Fruit fly (Drosophila melanogaster) whole organism, pupa: Measurements from ENCODE around the gene CG31550.

ENCODE experiments used
- CG10348 ChIP-seq: fragments of 200-800 bp; sonication (Bioruptor generic); IDR thresholded peaks from 2 replicates; pipeline ENCODE4 v1.3.6; 2022; ENCODE audit warnings: missing biosample characterization, missing genetic modification characterization
- CG12605 ChIP-seq: fragments of 200-800 bp; sonication (Bioruptor generic); IDR thresholded peaks from 2 replicates; pipeline ENCODE4 v1.3.6; 2022; ENCODE audit warnings: missing biosample characterization, missing genetic modification characterization
- CG13204 ChIP-seq: fragments of 200-800 bp; sonication (Bioruptor generic); optimal IDR thresholded peaks from 2 replicates; lab custom pipeline; 2018; ENCODE audit warnings: missing biosample characterization, mild to moderate bottlenecking, missing genetic modification characterization, moderate library complexity
- CG14655 ChIP-seq: fragments of 200-800 bp; sonication (Bioruptor generic); optimal IDR thresholded peaks from 3 replicates; lab custom pipeline; 2017; ENCODE audit warnings: mild to moderate bottlenecking, missing biosample characterization, missing genetic modification reagents, missing genetic modification characterization
- CG15710 ChIP-seq: fragments of 200-800 bp; sonication (Bioruptor generic); optimal IDR thresholded peaks from 2 replicates; lab custom pipeline; 2018; ENCODE audit warnings: missing biosample characterization, mild to moderate bottlenecking, missing genetic modification characterization, moderate library complexity
- CG17806 ChIP-seq: fragments of 200-800 bp; sonication (Bioruptor generic); optimal IDR thresholded peaks from 2 replicates; lab custom pipeline; 2018; ENCODE audit warnings: missing biosample characterization, mild to moderate bottlenecking, missing genetic modification characterization, moderate library complexity
- CG32121 ChIP-seq: fragments of 200-800 bp; sonication (Bioruptor generic); IDR thresholded peaks from 2 replicates; pipeline ENCODE4 v1.3.6; 2022; ENCODE audit warnings: missing biosample characterization, missing genetic modification characterization
- CG34367 ChIP-seq: fragments of 200-800 bp; sonication (Bioruptor generic); optimal IDR thresholded peaks from 2 replicates; lab custom pipeline; 2018; ENCODE audit warnings: missing biosample characterization, mild to moderate bottlenecking, missing genetic modification characterization
- CG4496 ChIP-seq: fragments of 200-800 bp; sonication (Bioruptor generic); IDR thresholded peaks from 3 replicates; pipeline ENCODE4 v1.3.6; 2022; ENCODE audit warnings: missing biosample characterization, missing genetic modification characterization
- CG8159 ChIP-seq: fragments of 200-800 bp; sonication (Bioruptor generic); optimal IDR thresholded peaks from 3 replicates; lab custom pipeline; 2018; ENCODE audit warnings: missing biosample characterization, mild to moderate bottlenecking, missing genetic modification characterization, moderate library complexity
- CG8301 ChIP-seq: fragments of 200-800 bp; sonication (Bioruptor generic); optimal IDR thresholded peaks from 2 replicates; lab custom pipeline; 2018; ENCODE audit warnings: missing biosample characterization, mild to moderate bottlenecking, missing genetic modification characterization
- CG9948 ChIP-seq: fragments of 200-800 bp; sonication (Bioruptor generic); optimal IDR thresholded peaks from 2 replicates; lab custom pipeline; 2018; ENCODE audit warnings: missing biosample characterization, mild to moderate bottlenecking, missing genetic modification characterization, moderate library complexity
- D1 ChIP-seq: fragments of 200-800 bp; sonication (Bioruptor generic); optimal IDR thresholded peaks from 2 replicates; lab custom pipeline; 2018; ENCODE audit warnings: missing biosample characterization, mild to moderate bottlenecking, missing genetic modification characterization, moderate library complexity
- EcR ChIP-seq: fragments of 200-800 bp; sonication (Bioruptor generic); optimal IDR thresholded peaks from 3 replicates; lab custom pipeline; 2019; ENCODE audit warnings: missing biosample characterization, missing genetic modification characterization, mild to moderate bottlenecking, moderate library complexity, missing genetic modification reagents
- Ets98B ChIP-seq: fragments of 200-800 bp; sonication (Bioruptor generic); IDR thresholded peaks from 2 replicates; pipeline ENCODE4 v1.3.6; 2022; ENCODE audit warnings: missing biosample characterization, missing genetic modification characterization
- Pif1A ChIP-seq: fragments of 200-800 bp; sonication (Bioruptor generic); optimal IDR thresholded peaks from 3 replicates; lab custom pipeline; 2016; ENCODE audit warnings: missing biosample characterization, missing genetic modification characterization
- Pif1B ChIP-seq: fragments of 200-800 bp; sonication (Bioruptor generic); optimal IDR thresholded peaks from 3 replicates; lab custom pipeline; 2016; ENCODE audit warnings: missing biosample characterization, missing genetic modification characterization
- Snoo ChIP-seq: fragments of 200-800 bp; sonication (Bioruptor generic); optimal IDR thresholded peaks from 3 replicates; lab custom pipeline; 2017; ENCODE audit warnings: missing biosample characterization, mild to moderate bottlenecking, missing genetic modification characterization, inconsistent platforms
- fd96Ca ChIP-seq: fragments of 200-800 bp; sonication (Bioruptor generic); IDR thresholded peaks from 3 replicates; pipeline ENCODE4 v1.3.6; 2022; ENCODE audit warnings: missing biosample characterization, missing genetic modification characterization
- gl ChIP-seq: fragments of 200-800 bp; sonication (Bioruptor generic); optimal IDR thresholded peaks from 2 replicates; lab custom pipeline; 2018; ENCODE audit warnings: missing biosample characterization, mild to moderate bottlenecking, missing genetic modification characterization
- rn ChIP-seq: fragments of 200-800 bp; sonication (Bioruptor generic); IDR thresholded peaks from 2 replicates; pipeline ENCODE4 v1.3.6; 2022; ENCODE audit warnings: missing biosample characterization, missing genetic modification characterization

Gene CG31550

DNA sequence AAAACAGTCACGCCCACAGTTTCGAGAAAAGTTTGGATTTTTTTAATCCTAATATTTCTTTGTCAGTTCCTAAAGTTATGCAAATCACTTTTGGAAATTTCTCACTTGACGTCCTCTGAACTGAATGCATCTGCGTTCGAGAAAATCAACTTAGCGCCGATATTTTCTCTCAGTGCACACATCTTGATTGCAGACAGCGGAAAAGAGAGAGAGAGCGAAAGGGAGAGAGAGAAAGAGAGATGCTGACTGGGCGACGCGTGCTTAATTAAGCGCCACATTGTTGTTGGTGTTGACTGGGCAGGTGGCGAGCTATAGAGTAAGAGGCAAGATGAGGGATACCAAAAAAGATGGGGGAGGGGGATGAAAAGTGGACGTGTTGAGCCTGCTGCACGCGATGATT lies 33.3 kb downstream of the CG31550 start:
- peak; percentile 72 for TF ChIP-seq Ets98B (GFP tag; lab: Robert Waterston, UW)
- peak; percentile 34 for TF ChIP-seq CG34367 (tag; lab: Kevin White, UChicago)
- peak; percentile 61 for TF ChIP-seq CG8301
- peak; percentile 71; the same call in 2 of the 3 replicates for TF ChIP-seq fd96Ca
- TF ChIP-seq CG9948: peak; percentile 58
- peak; percentile 10 for TF ChIP-seq gl (tag; lab: Kevin White, UChicago)
- TF ChIP-seq CG4496: peak; percentile 64; the same call in 1 of the 3 replicates
- TF ChIP-seq CG12605 (GFP tag; lab: Robert Waterston, UW): no peak
- TF ChIP-seq CG10348 (GFP tag; lab: Robert Waterston, UW): no peak
- peak; percentile 61 for TF ChIP-seq Pif1B (GFP tag; lab: Kevin White, UChicago)
- TF ChIP-seq EcR (GFP tag; lab: Kevin White, UChicago): no peak
- TF ChIP-seq CG15710: peak; percentile 52
- no peak for TF ChIP-seq rn (GFP tag; lab: Robert Waterston, UW)
- peak; percentile 60 for TF ChIP-seq CG17806 (tag; lab: Kevin White, UChicago)
- TF ChIP-seq D1: peak; percentile 1
- TF ChIP-seq Pif1A: peak; percentile 73
- peak; percentile 74 for TF ChIP-seq CG14655
- TF ChIP-seq CG13204 (GFP tag; lab: Kevin White, UChicago): peak; percentile 47
- peak; percentile 65 for TF ChIP-seq CG8159 (tag; lab: Kevin White, UChicago)
- peak; percentile 57; the same call in 1 of the 2 replicates for TF ChIP-seq CG32121 (GFP tag; lab: Robert Waterston, UW)
- peak; percentile 75 for TF ChIP-seq Snoo (tag; lab: Kevin White, UChicago)

DNA sequence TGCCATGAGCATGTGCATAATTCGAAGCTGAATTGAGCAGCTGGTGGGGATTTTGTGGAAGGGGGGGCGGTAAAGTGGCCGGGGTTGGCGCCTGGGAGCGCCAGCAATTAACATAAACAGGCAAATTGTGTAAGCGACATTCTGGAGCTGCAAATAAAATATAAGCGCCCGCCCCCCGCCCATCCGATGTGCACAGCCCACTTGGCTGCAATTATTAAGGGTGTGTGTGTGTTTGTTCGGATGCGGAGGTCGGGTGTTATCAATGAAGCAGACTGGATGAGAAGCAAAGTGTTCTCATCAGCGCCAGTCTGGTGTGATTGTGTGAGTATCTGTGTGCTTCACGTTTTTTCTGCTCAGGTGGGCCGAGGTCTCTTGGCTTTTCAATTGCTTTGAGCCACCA lies 34.4 kb downstream of the CG31550 start:
- TF ChIP-seq gl (tag; lab: Kevin White, UChicago) (no peak), CG34367 (tag; lab: Kevin White, UChicago) (no peak), Pif1B (GFP tag; lab: Kevin White, UChicago) (no peak), D1 (no peak), Snoo (tag; lab: Kevin White, UChicago) (no peak), CG13204 (GFP tag; lab: Kevin White, UChicago) (peak; percentile 51), rn (GFP tag; lab: Robert Waterston, UW) (no peak)

DNA sequence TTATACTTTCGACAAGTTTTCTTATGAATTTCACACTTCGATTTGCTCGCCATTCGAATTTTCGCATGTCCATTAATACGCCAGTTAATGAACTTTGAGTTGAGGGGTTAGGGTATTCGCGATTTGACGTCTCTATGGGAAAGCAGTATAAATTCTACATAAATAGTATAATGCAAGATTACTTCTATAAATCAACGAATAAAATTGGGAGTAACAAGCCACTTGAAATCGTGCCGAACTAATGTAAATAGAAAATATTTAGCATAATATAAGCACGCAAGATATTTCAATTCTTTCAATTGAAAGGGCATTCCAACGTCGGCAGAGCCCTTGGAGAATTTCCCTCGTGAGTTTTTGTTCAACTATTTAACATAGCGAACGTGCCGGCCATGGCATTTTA lies 35.2 kb downstream of the CG31550 start:
- TF ChIP-seq CG4496: 0 out of 3 replicates have a peak, but pooled peaks have one; percentile 20
- TF ChIP-seq Snoo (tag; lab: Kevin White, UChicago): no peak

DNA sequence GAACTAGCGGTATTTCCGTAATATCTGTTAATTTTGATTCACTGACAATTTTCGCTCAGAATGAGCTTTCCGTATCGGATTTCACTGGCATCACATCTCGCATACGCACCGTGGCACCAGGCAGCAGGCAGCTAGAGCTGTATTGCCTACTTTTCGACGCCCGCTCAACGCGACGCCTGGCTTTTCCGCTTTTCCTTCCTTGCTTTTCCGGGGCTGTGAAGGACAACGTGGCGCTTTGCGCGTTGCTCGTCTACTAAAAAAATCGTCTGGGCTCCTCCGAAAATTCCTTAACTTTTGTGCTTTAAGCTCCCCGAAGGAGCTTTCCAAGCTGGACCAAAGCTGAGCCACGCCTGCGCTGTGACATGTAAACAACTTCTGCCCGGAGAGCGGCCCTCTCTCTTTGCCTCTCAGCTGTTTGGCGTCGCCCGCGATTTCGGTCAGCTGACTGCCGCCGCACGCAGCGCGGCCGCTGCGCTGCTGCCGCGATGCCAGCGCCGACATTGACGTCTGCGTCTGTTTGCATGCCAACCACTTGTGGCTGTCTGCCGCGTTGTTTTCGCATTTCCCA lies 37.8 kb downstream of the CG31550 start, which contains the start of the genes CG43845 and Nmdar1:
TSS of gene CG43845 (minus strand) at position 51 of the 568 bp plus-strand sequence.
TSS of gene Nmdar1 (minus strand) at position 259 of the 568 bp plus-strand sequence.
- TF ChIP-seq CG4496 (peak; percentile 29; the same call in 1 of the 3 replicates), CG12605 (GFP tag; lab: Robert Waterston, UW) (peak; percentile 95), Pif1A (no peak)

DNA sequence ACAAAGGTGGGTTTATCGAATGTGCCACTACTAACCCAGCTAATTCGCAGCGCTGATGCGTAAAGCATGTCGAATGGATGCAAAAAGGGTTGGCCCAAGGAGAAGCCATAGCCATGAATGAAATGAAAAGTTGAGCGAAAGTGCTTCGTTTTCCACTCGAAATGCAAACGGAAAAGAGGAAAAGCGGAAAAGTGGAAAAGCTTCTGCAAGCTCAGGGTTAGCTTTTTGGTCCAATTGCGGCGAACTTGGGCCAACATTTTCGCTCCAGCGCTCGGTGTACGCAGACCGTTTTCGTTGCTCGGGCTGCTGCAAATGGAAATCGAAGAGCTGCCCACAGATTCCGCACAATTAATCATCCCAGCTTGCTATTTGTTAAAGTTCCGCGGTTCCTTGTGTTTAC lies 39.5 kb downstream of the CG31550 start:
- no peak for TF ChIP-seq CG32121 (GFP tag; lab: Robert Waterston, UW)
- 0 out of 3 replicates have a peak, but pooled peaks have one; percentile 30 for TF ChIP-seq CG4496
- TF ChIP-seq Ets98B (GFP tag; lab: Robert Waterston, UW): 0 out of 2 replicates have a peak, but pooled peaks have one; percentile 15

DNA sequence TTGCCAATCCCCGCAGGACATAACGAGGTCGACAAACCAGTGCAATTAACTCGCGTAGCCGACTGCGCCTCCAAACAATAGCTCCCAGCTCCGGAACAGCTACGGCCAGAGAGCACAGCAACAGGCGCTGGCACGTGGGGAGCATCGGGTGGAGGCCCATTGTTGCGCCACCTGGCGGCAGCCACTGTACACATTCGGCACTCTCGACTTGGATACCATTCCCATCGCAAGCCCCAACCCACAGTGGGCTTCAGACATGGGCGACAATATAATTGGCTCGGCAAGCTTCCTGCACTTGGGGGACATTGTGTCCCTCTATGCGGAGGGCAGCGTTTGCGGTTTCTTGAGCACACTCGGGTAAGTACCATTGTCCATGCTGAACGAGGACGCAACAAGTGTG lies 42.2 kb downstream of the CG31550 start:
- TF ChIP-seq CG32121 (GFP tag; lab: Robert Waterston, UW) (no peak), CG14655 (no peak), gl (tag; lab: Kevin White, UChicago) (no peak), CG9948 (no peak), Snoo (tag; lab: Kevin White, UChicago) (no peak), EcR (GFP tag; lab: Kevin White, UChicago) (no peak), CG12605 (GFP tag; lab: Robert Waterston, UW) (no peak), D1 (no peak), Pif1B (GFP tag; lab: Kevin White, UChicago) (no peak), CG4496 (no peak), CG10348 (GFP tag; lab: Robert Waterston, UW) (no peak), CG15710 (no peak), CG17806 (tag; lab: Kevin White, UChicago) (no peak), CG8301 (no peak), CG13204 (GFP tag; lab: Kevin White, UChicago) (no peak), CG34367 (tag; lab: Kevin White, UChicago) (no peak), CG8159 (tag; lab: Kevin White, UChicago) (no peak), Ets98B (GFP tag; lab: Robert Waterston, UW) (no peak)
